Fruit fly (Drosophila melanogaster) whole organism, embryonic: ENCODE measurements around the gene CG11999.

ENCODE experiments used
- Abd-B ChIP-seq: fragments of 200-800 bp; sonication (Bioruptor generic); optimal IDR thresholded peaks from 2 replicates; lab custom pipeline; 2018; ENCODE audit warnings: missing biosample characterization, mild to moderate bottlenecking, missing genetic modification characterization, moderate library complexity
- Antp ChIP-seq: fragments of 200-800 bp; sonication (Bioruptor generic); optimal IDR thresholded peaks from 3 replicates; lab custom pipeline; 2016; ENCODE audit warnings: missing biosample characterization, missing genetic modification characterization
- CG10462 ChIP-seq: fragments of 200-800 bp; sonication (Bioruptor generic); optimal IDR thresholded peaks from 2 replicates; lab custom pipeline; 2016; ENCODE audit warnings: missing biosample characterization, missing genetic modification characterization
- CG11085 ChIP-seq: fragments of 200-800 bp; sonication (Bioruptor generic); IDR thresholded peaks from 2 replicates; pipeline ENCODE4 v1.3.6; 2022; ENCODE audit warnings: missing biosample characterization, missing genetic modification characterization
- CG11093 ChIP-seq: fragments of 200-800 bp; sonication (Bioruptor generic); IDR thresholded peaks from 3 replicates; pipeline ENCODE4 v1.3.6; 2022; ENCODE audit warnings: missing biosample characterization, missing genetic modification characterization
- CG11398 ChIP-seq: fragments of 200-800 bp; sonication (Bioruptor generic); optimal IDR thresholded peaks from 2 replicates; lab custom pipeline; 2016; ENCODE audit warnings: missing biosample characterization, missing genetic modification characterization
- CG13624 ChIP-seq: fragments of 200-800 bp; sonication (Bioruptor generic); optimal IDR thresholded peaks from 2 replicates; lab custom pipeline; 2016; ENCODE audit warnings: missing biosample characterization, missing genetic modification characterization
- CG15514 ChIP-seq: fragments of 200-800 bp; sonication (Bioruptor generic); optimal IDR thresholded peaks from 3 replicates; lab custom pipeline; 2017; ENCODE audit warnings: missing biosample characterization, missing genetic modification characterization, mild to moderate bottlenecking, moderate library complexity, missing genetic modification reagents
- CG15696 ChIP-seq: fragments of 200-800 bp; sonication (Bioruptor generic); optimal IDR thresholded peaks from 2 replicates; lab custom pipeline; 2019; ENCODE audit warnings: missing biosample characterization, mild to moderate bottlenecking, missing genetic modification characterization, moderate library complexity
- CG1603 ChIP-seq: fragments of 200-800 bp; sonication (Bioruptor generic); optimal IDR thresholded peaks from 2 replicates; lab custom pipeline; 2019; ENCODE audit warnings: missing biosample characterization, mild to moderate bottlenecking, missing genetic modification characterization, moderate library complexity
- CG1647 ChIP-seq: fragments of 200-800 bp; sonication (Bioruptor generic); optimal IDR thresholded peaks from 3 replicates; lab custom pipeline; 2016; ENCODE audit warnings: missing biosample characterization, missing genetic modification characterization
- CG2116 ChIP-seq: fragments of 200-800 bp; sonication (Bioruptor generic); optimal IDR thresholded peaks from 3 replicates; lab custom pipeline; 2018; ENCODE audit warnings: missing biosample characterization, mild to moderate bottlenecking, missing genetic modification characterization
- CG2129 ChIP-seq: fragments of 200-800 bp; sonication (Bioruptor generic); IDR thresholded peaks from 2 replicates; pipeline ENCODE4 v1.3.6; 2022; ENCODE audit warnings: missing biosample characterization, missing genetic modification characterization; ENCODE audit not compliant: partially characterized antibody
- CG2712 ChIP-seq: fragments of 200-800 bp; optimal IDR thresholded peaks from 3 replicates; lab custom pipeline; 2019; ENCODE audit warnings: missing biosample characterization, mild to moderate bottlenecking, missing genetic modification characterization, moderate library complexity
- CG2889 ChIP-seq: fragments of 200-800 bp; sonication (Bioruptor generic); IDR thresholded peaks from 3 replicates; pipeline ENCODE4 v1.3.6; 2022; ENCODE audit warnings: missing biosample characterization, missing genetic modification characterization
- CG34376 ChIP-seq: fragments of 200-800 bp; sonication (Bioruptor generic); optimal IDR thresholded peaks from 2 replicates; lab custom pipeline; 2018; ENCODE audit warnings: missing biosample characterization, mild to moderate bottlenecking, missing genetic modification characterization
- CG4328 ChIP-seq: fragments of 200-800 bp; sonication (Bioruptor generic); optimal IDR thresholded peaks from 3 replicates; lab custom pipeline; 2017; ENCODE audit warnings: missing biosample characterization, missing genetic modification reagents, missing genetic modification characterization
- CG6272 ChIP-seq: fragments of 200-800 bp; sonication (Bioruptor generic); IDR thresholded peaks from 2 replicates; pipeline ENCODE4 v1.3.6; 2022; ENCODE audit warnings: missing biosample characterization, missing genetic modification characterization
- CG7963 ChIP-seq: fragments of 200-800 bp; sonication (Bioruptor generic); IDR thresholded peaks from 3 replicates; pipeline ENCODE4 v1.3.6; 2022; ENCODE audit warnings: missing biosample characterization, missing genetic modification characterization; ENCODE audit not compliant: partially characterized antibody
- CG8089 ChIP-seq: fragments of 200-800 bp; sonication (Bioruptor generic); optimal IDR thresholded peaks from 3 replicates; lab custom pipeline; 2016; ENCODE audit warnings: missing biosample characterization, missing genetic modification characterization
- Dek ChIP-seq: fragments of 200-800 bp; sonication (Bioruptor generic); optimal IDR thresholded peaks from 3 replicates; lab custom pipeline; 2019; ENCODE audit warnings: missing biosample characterization, mild to moderate bottlenecking, missing genetic modification characterization, moderate library complexity
- Dp ChIP-seq: fragments of 200-800 bp; sonication (Bioruptor generic); optimal IDR thresholded peaks from 2 replicates; lab custom pipeline; 2018; ENCODE audit warnings: missing biosample characterization, mild to moderate bottlenecking, missing genetic modification characterization, moderate library complexity
- Fer2 ChIP-seq: fragments of 200-800 bp; sonication (Bioruptor generic); optimal IDR thresholded peaks from 2 replicates; lab custom pipeline; 2018; ENCODE audit warnings: missing biosample characterization, mild to moderate bottlenecking, missing genetic modification characterization, moderate library complexity
- H15 ChIP-seq: fragments of 200-800 bp; sonication (Bioruptor generic); IDR thresholded peaks from 3 replicates; pipeline ENCODE4 v1.3.6; 2022; ENCODE audit warnings: missing biosample characterization, missing genetic modification characterization
- Hr78 ChIP-seq, 2 experiments: fragments of 200-800 bp in 1 of 2; fragments of >200 bp in 1 of 2; sonication (Bioruptor generic) in 1 of 2; optimal IDR thresholded peaks; 2 replicates each; lab custom pipeline; 2017 to 2019; ENCODE audit warnings: missing biosample characterization in 2 of 2, missing genetic modification characterization in 2 of 2, mild to moderate bottlenecking in 1 of 2, moderate library complexity in 1 of 2
- MBD-R2 ChIP-seq: fragments of 200-800 bp; sonication (Bioruptor generic); IDR thresholded peaks from 2 replicates; pipeline ENCODE4 v1.3.6; 2022; ENCODE audit warnings: missing biosample characterization, missing genetic modification characterization
- Scr ChIP-seq: fragments of 200-800 bp; sonication (Bioruptor generic); IDR thresholded peaks from 2 replicates; pipeline ENCODE4 v1.3.6; 2022; ENCODE audit warnings: missing biosample characterization, missing genetic modification characterization; ENCODE audit not compliant: partially characterized antibody
- ash1 ChIP-seq: fragments of 200-800 bp; sonication (Bioruptor generic); optimal IDR thresholded peaks from 2 replicates; lab custom pipeline; 2018; ENCODE audit warnings: missing biosample characterization, mild to moderate bottlenecking, missing genetic modification characterization
- bbx ChIP-seq: fragments of 200-800 bp; sonication (Bioruptor generic); IDR thresholded peaks from 2 replicates; pipeline ENCODE4 v1.3.6; 2022; ENCODE audit warnings: missing biosample characterization, missing genetic modification characterization; ENCODE audit not compliant: partially characterized antibody
- btn ChIP-seq: fragments of 200-800 bp; sonication (Bioruptor generic); optimal IDR thresholded peaks from 2 replicates; lab custom pipeline; 2016; ENCODE audit warnings: missing biosample characterization, missing genetic modification characterization
- chinmo ChIP-seq: fragments of 200-800 bp; sonication (Bioruptor generic); IDR thresholded peaks from 4 replicates; pipeline ENCODE4 v1.3.6; 2022; ENCODE audit warnings: missing biosample characterization, missing genetic modification characterization; ENCODE audit not compliant: partially characterized antibody
- chm ChIP-seq: fragments of 200-800 bp; sonication (Bioruptor generic); IDR thresholded peaks from 2 replicates; pipeline ENCODE4 v1.3.6; 2022; ENCODE audit warnings: missing biosample characterization, missing genetic modification characterization
- chn ChIP-seq: fragments of 200-800 bp; sonication (Bioruptor generic); optimal IDR thresholded peaks from 2 replicates; lab custom pipeline; 2016; ENCODE audit warnings: missing biosample characterization, missing genetic modification characterization
- crp ChIP-seq, 2 experiments: fragments of 200-800 bp; sonication (Bioruptor generic); optimal IDR thresholded peaks; 2 replicates in 1 of 2; 3 replicates in 1 of 2; lab custom pipeline; 2017; ENCODE audit warnings: missing biosample characterization in 2 of 2, missing genetic modification characterization in 2 of 2, mild to moderate bottlenecking in 1 of 2, moderate library complexity in 1 of 2
- dati ChIP-seq: fragments of 200-800 bp; sonication (Bioruptor generic); IDR thresholded peaks from 2 replicates; pipeline ENCODE4 v1.3.6; 2022; ENCODE audit warnings: missing biosample characterization, missing genetic modification characterization
- dmrt11E ChIP-seq: fragments of 200-800 bp; sonication (Bioruptor generic); optimal IDR thresholded peaks from 3 replicates; lab custom pipeline; 2018; ENCODE audit warnings: missing biosample characterization, mild to moderate bottlenecking, missing genetic modification characterization, moderate library complexity
- esg ChIP-seq: fragments of 200-800 bp; sonication (Bioruptor generic); conservative IDR thresholded peaks from 2 replicates; pipeline ENCODE4 v1.3.6; 2022; ENCODE audit warnings: missing biosample characterization, missing genetic modification characterization
- grau ChIP-seq: fragments of 200-800 bp; optimal IDR thresholded peaks from 3 replicates; lab custom pipeline; 2019; ENCODE audit warnings: missing biosample characterization, mild to moderate bottlenecking, missing genetic modification characterization, moderate library complexity
- inv ChIP-seq: fragments of 200-800 bp; sonication (Bioruptor generic); IDR thresholded peaks from 2 replicates; pipeline ENCODE4 v1.3.6; 2022; ENCODE audit warnings: missing biosample characterization, missing genetic modification characterization; ENCODE audit not compliant: partially characterized antibody
- kni ChIP-seq: fragments of 200-800 bp; sonication (Bioruptor generic); optimal IDR thresholded peaks from 3 replicates; lab custom pipeline; 2017; ENCODE audit warnings: mild to moderate bottlenecking, missing biosample characterization, missing genetic modification reagents, missing genetic modification characterization
- luna ChIP-seq: fragments of 200-800 bp; sonication (Bioruptor generic); optimal IDR thresholded peaks from 2 replicates; lab custom pipeline; 2016; ENCODE audit warnings: missing biosample characterization, missing genetic modification characterization
- mam ChIP-seq: fragments of 200-800 bp; sonication (Bioruptor generic); optimal IDR thresholded peaks from 3 replicates; lab custom pipeline; 2016; ENCODE audit warnings: missing biosample characterization, missing genetic modification characterization
- pnt ChIP-seq: fragments of 200-800 bp; sonication (Bioruptor generic); optimal IDR thresholded peaks from 3 replicates; lab custom pipeline; 2016; ENCODE audit warnings: missing biosample characterization, missing genetic modification characterization
- psq ChIP-seq: fragments of 200-800 bp; sonication (Bioruptor generic); optimal IDR thresholded peaks from 2 replicates; lab custom pipeline; 2017; ENCODE audit warnings: missing biosample characterization, missing genetic modification characterization
- row ChIP-seq: fragments of 200-800 bp; sonication (Bioruptor generic); IDR thresholded peaks from 3 replicates; pipeline ENCODE4 v1.3.6; 2022; ENCODE audit warnings: missing biosample characterization, missing genetic modification characterization
- scrt ChIP-seq: fragments of 200-800 bp; sonication (Bioruptor generic); optimal IDR thresholded peaks from 2 replicates; lab custom pipeline; 2018; ENCODE audit warnings: missing biosample characterization, mild to moderate bottlenecking, missing genetic modification characterization, moderate library complexity
- tll ChIP-seq, 2 experiments: fragments of 200-800 bp in 1 of 2; fragments of >200 bp in 1 of 2; sonication (Bioruptor generic) in 1 of 2; optimal IDR thresholded peaks; 2 replicates each; lab custom pipeline; 2017 to 2019; ENCODE audit warnings: missing biosample characterization in 2 of 2, missing genetic modification characterization in 2 of 2, mild to moderate bottlenecking in 1 of 2, moderate library complexity in 1 of 2

The CG11999 gene

dm6 chr3R:5361681-5362319, 7.3 kb upstream of the CG11999 start (continued):
- TF ChIP-seq CG34376 (GFP tag; lab: Kevin White, UChicago): no peak
- TF ChIP-seq CG6272 (GFP tag; lab: Robert Waterston, UW): peak; percentile 69
- TF ChIP-seq chinmo (GFP tag; lab: Robert Waterston, UW): 0 out of 4 replicates have a peak, but pooled peaks have one; percentile 67
- TF ChIP-seq dmrt11E (tag; lab: Kevin White, UChicago): peak; percentile 55
- TF ChIP-seq mam (GFP tag; lab: Kevin White, UChicago): peak; percentile 90
- TF ChIP-seq CG8089 (GFP tag; lab: Kevin White, UChicago): peak; percentile 59
- TF ChIP-seq CG4328: no peak
- TF ChIP-seq chm (GFP tag; lab: Robert Waterston, UW): peak; percentile 88
- peak; percentile 79 for TF ChIP-seq Dek (tag; lab: Kevin White, UChicago)
- TF ChIP-seq esg (GFP tag; lab: Robert Waterston, UW): peak; percentile 83
- TF ChIP-seq chn (GFP tag; lab: Kevin White, UChicago): peak; percentile 65
- peak; percentile 41 for TF ChIP-seq psq (GFP tag; lab: Kevin White, UChicago)
- TF ChIP-seq MBD-R2 (GFP tag; lab: Robert Waterston, UW): peak; percentile 56; the same call in 1 of the 2 replicates
- TF ChIP-seq ash1: peak; percentile 46
- TF ChIP-seq CG13624 (GFP tag; lab: Kevin White, UChicago): peak; percentile 88
- TF ChIP-seq CG2116: peak; percentile 4
- TF ChIP-seq Hr78 (GFP tag; optimal IDR thresholded peaks at IDR 0.05; lab: Kevin White, UChicago): peak in 1 of 2 experiments; percentile 84
- TF ChIP-seq luna (GFP tag; lab: Kevin White, UChicago): no peak
- peak; percentile 82 for TF ChIP-seq CG11093
- no peak for TF ChIP-seq CG2129 (GFP tag; lab: Robert Waterston, UW)
- TF ChIP-seq Abd-B (GFP tag; lab: Kevin White, UChicago): peak; percentile 68
- peak; percentile 82 for TF ChIP-seq H15 (GFP tag; lab: Robert Waterston, UW)
- TF ChIP-seq CG11085 (GFP tag; lab: Robert Waterston, UW): peak; percentile 68
- TF ChIP-seq CG2889: peak; percentile 86

dm6 chr3R:5357935-5358414, 3.4 kb upstream of the CG11999 start, which contains the start of gene Prosbeta7:
Gene Prosbeta7, minus strand, starts transcription at chr3R:5358364.
- TF ChIP-seq bbx (GFP tag; lab: Robert Waterston, UW): peak; percentile 74
- peak in 1 of 2 experiments; percentile 72 for TF ChIP-seq tll (GFP tag; optimal IDR thresholded peaks at IDR 0.05; lab: Kevin White, UChicago)
- no peak for TF ChIP-seq btn (GFP tag; lab: Kevin White, UChicago)
- peak; percentile 42; the same call in 2 of the 3 replicates for TF ChIP-seq row (GFP tag; lab: Robert Waterston, UW)
- TF ChIP-seq MBD-R2 (GFP tag; lab: Robert Waterston, UW): peak; percentile 86
- TF ChIP-seq Antp (GFP tag; lab: Kevin White, UChicago): no peak
- TF ChIP-seq dati (GFP tag; lab: Robert Waterston, UW): no peak
- TF ChIP-seq kni: no peak
- no peak for TF ChIP-seq CG10462 (GFP tag; lab: Kevin White, UChicago)
- peak; percentile 97 for TF ChIP-seq CG15514
- TF ChIP-seq Fer2 (tag; lab: Kevin White, UChicago): no peak
- no peak for TF ChIP-seq CG1647 (GFP tag; lab: Kevin White, UChicago)
- TF ChIP-seq crp (GFP tag; optimal IDR thresholded peaks at IDR 0.05; lab: Kevin White, UChicago): peak in 1 of 2 experiments; percentile 44
- no peak for TF ChIP-seq scrt (GFP tag; lab: Kevin White, UChicago)
- peak; percentile 52 for TF ChIP-seq Dp (GFP tag; lab: Kevin White, UChicago)
- TF ChIP-seq pnt: no peak
- peak; percentile 68 for TF ChIP-seq CG1603 (tag; lab: Kevin White, UChicago)
- TF ChIP-seq CG7963 (GFP tag; lab: Robert Waterston, UW): peak; percentile 74
- peak; percentile 69 for TF ChIP-seq Scr (GFP tag; lab: Robert Waterston, UW)
- TF ChIP-seq CG2712 (tag; lab: Kevin White, UChicago): peak; percentile 26
- peak; percentile 4 for TF ChIP-seq grau (tag; lab: Kevin White, UChicago)
- TF ChIP-seq inv (GFP tag; lab: Robert Waterston, UW): peak; percentile 29; the same call in 1 of the 2 replicates
- no peak for TF ChIP-seq CG11398 (GFP tag; lab: Kevin White, UChicago)
- no peak for TF ChIP-seq CG15696 (tag; lab: Kevin White, UChicago)
